Fruit fly (Drosophila melanogaster) whole organism, prepupa: ENCODE data around the gene CG44838.

Source experiments
- CG15336 ChIP-seq: fragments of 200-800 bp; sonication (Bioruptor generic); IDR thresholded peaks from 2 replicates; pipeline ENCODE4 v1.3.6; 2022; ENCODE audit warnings: missing biosample characterization, missing genetic modification characterization
- CG16779 ChIP-seq: fragments of 200-800 bp; sonication (Bioruptor generic); optimal IDR thresholded peaks from 3 replicates; lab custom pipeline; 2017; ENCODE audit warnings: missing biosample characterization, mild to moderate bottlenecking, missing genetic modification characterization
- CG8119 ChIP-seq: fragments of 200-800 bp; sonication (Bioruptor generic); IDR thresholded peaks from 3 replicates; pipeline ENCODE4 v1.3.6; 2022; ENCODE audit warnings: missing biosample characterization, missing genetic modification characterization
- Eip75B ChIP-seq: fragments of 200-800 bp; sonication (Bioruptor generic); optimal IDR thresholded peaks from 3 replicates; lab custom pipeline; 2016; ENCODE audit warnings: missing biosample characterization, missing genetic modification characterization

DNA sequence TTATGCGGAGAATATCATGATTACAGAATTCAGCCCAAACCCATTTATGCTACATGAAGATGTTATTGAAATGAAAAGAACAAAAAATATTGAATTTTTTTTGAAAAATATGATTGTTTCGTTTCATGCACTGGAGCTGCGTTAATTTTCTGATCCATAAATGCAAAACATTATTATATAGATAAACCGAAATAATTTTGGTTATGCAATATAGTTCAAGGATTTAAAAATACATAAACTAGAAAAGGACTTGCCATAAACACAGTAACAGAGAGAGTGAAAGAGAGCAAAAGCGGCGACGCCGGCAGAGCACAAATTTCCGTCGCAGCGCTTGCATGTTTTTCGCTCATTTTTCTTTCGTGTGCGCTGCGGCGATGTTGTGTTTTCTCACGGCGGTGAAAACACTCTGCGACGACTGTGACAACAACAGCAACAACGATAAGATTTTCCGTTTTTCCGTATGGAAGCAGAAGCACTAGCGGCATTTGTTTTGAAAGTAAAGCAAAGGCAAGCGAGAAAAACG is 1.5 kb downstream of the CG44838 start:
- TF ChIP-seq Eip75B (GFP tag; lab: Kevin White, UChicago), result peak; percentile 91
- TF ChIP-seq CG16779 (tag; lab: Kevin White, UChicago), result peak; percentile 90
- peak; percentile 95 for TF ChIP-seq CG15336 (GFP tag; lab: Robert Waterston, UW)
- peak; percentile 96 for TF ChIP-seq CG8119 (GFP tag; lab: Robert Waterston, UW)
